Worm (Caenorhabditis elegans) whole organism, mixed stage, embryonic: ENCODE data around the gene F35F10.13.

Experiments
- M03D4.4 ChIP-seq: sonication (generic microtip); optimal IDR thresholded peaks from 2 replicates; lab custom pipeline; 2017; ENCODE audit warnings: mild to moderate bottlenecking, missing genetic modification characterization, missing compliant biosample characterization
- bed-3 ChIP-seq: fragments of 200-800 bp; sonication (Bioruptor generic); optimal IDR thresholded peaks from 3 replicates; lab custom pipeline; 2018; ENCODE audit warnings: mild to moderate bottlenecking, missing genetic modification characterization, moderate library complexity, missing compliant biosample characterization
- blmp-1 ChIP-seq: fragments of 150-350 bp; optimal IDR thresholded peaks from 2 replicates; lab custom pipeline; 2014; ENCODE audit warnings: missing biosample characterization, missing genetic modification characterization
- ceh-39 ChIP-seq: fragments of 150-350 bp; optimal IDR thresholded peaks from 2 replicates; lab custom pipeline; 2014; ENCODE audit warnings: missing biosample characterization, missing genetic modification characterization
- ceh-43 ChIP-seq: fragments of 200-800 bp; sonication (Bioruptor generic); optimal IDR thresholded peaks from 2 replicates; lab custom pipeline; 2018; ENCODE audit warnings: mild to moderate bottlenecking, missing genetic modification characterization, moderate library complexity, missing compliant biosample characterization
- ceh-83 ChIP-seq: fragments of 200-800 bp; sonication (Bioruptor generic); optimal IDR thresholded peaks from 2 replicates; lab custom pipeline; 2018; ENCODE audit warnings: mild to moderate bottlenecking, missing genetic modification characterization, missing compliant biosample characterization
- cnd-1 ChIP-seq: fragments of 200-800 bp; sonication (Bioruptor generic); optimal IDR thresholded peaks from 2 replicates; lab custom pipeline; 2018; ENCODE audit warnings: mild to moderate bottlenecking, missing genetic modification characterization, missing compliant biosample characterization
- drap-1 ChIP-seq: fragments of 200-800 bp; sonication (Bioruptor generic); optimal IDR thresholded peaks from 3 replicates; lab custom pipeline; 2018; ENCODE audit warnings: mild to moderate bottlenecking, missing genetic modification characterization, missing compliant biosample characterization
- elt-1 ChIP-seq: sonication (generic microtip); optimal IDR thresholded peaks from 2 replicates; lab custom pipeline; 2017; ENCODE audit warnings: missing genetic modification characterization, mild to moderate bottlenecking, missing compliant biosample characterization, antibody characterized with exemption, moderate library complexity, borderline replicate concordance; ENCODE audit not compliant: insufficient read depth
- elt-3 ChIP-seq: fragments of 150-350 bp; optimal IDR thresholded peaks from 2 replicates; lab custom pipeline; 2014; ENCODE audit warnings: missing biosample characterization, missing genetic modification characterization
- flh-1 ChIP-seq: fragments of 200-800 bp; sonication (Bioruptor generic); optimal IDR thresholded peaks from 2 replicates; lab custom pipeline; 2018; ENCODE audit warnings: mild to moderate bottlenecking, missing genetic modification characterization, moderate library complexity, missing compliant biosample characterization
- ham-2 ChIP-seq: fragments of 200-800 bp; sonication (Bioruptor generic); optimal IDR thresholded peaks from 2 replicates; lab custom pipeline; 2018; ENCODE audit warnings: mild to moderate bottlenecking, missing genetic modification characterization, missing compliant biosample characterization
- hlh-1 ChIP-seq: fragments of 150-350 bp; optimal IDR thresholded peaks from 2 replicates; lab custom pipeline; 2014; ENCODE audit warnings: missing biosample characterization, missing genetic modification reagents, missing genetic modification characterization
- lin-13 ChIP-seq: fragments of 150-350 bp; optimal IDR thresholded peaks from 2 replicates; lab custom pipeline; 2014; ENCODE audit warnings: missing biosample characterization, missing genetic modification characterization
- lin-32 ChIP-seq: fragments of 200-800 bp; sonication (Bioruptor generic); optimal IDR thresholded peaks from 2 replicates; lab custom pipeline; 2018; ENCODE audit warnings: mild to moderate bottlenecking, missing genetic modification characterization, missing compliant biosample characterization
- lsy-2 ChIP-seq: fragments of 150-350 bp; optimal IDR thresholded peaks from 2 replicates; lab custom pipeline; 2014; ENCODE audit warnings: missing biosample characterization, missing genetic modification characterization
- mab-5 ChIP-seq: fragments of 150-350 bp; optimal IDR thresholded peaks from 2 replicates; lab custom pipeline; 2014; ENCODE audit warnings: missing biosample characterization, missing genetic modification characterization
- mep-1 ChIP-seq: fragments of 150-350 bp; optimal IDR thresholded peaks from 2 replicates; lab custom pipeline; 2017; ENCODE audit warnings: missing biosample characterization, missing genetic modification reagents, missing genetic modification characterization, inconsistent platforms
- mls-2 ChIP-seq: sonication (generic microtip); optimal IDR thresholded peaks from 2 replicates; lab custom pipeline; 2016; ENCODE audit warnings: mild to moderate bottlenecking, missing genetic modification characterization, moderate library complexity, missing compliant biosample characterization
- nhr-12 ChIP-seq: fragments of 150-350 bp; optimal IDR thresholded peaks from 2 replicates; lab custom pipeline; 2014; ENCODE audit warnings: missing biosample characterization, missing genetic modification characterization
- nhr-2 ChIP-seq: fragments of 150-350 bp; optimal IDR thresholded peaks from 2 replicates; lab custom pipeline; 2014; ENCODE audit warnings: missing biosample characterization, missing genetic modification characterization
- nhr-237 ChIP-seq: fragments of 150-350 bp; optimal IDR thresholded peaks from 2 replicates; lab custom pipeline; 2014; ENCODE audit warnings: missing biosample characterization, missing genetic modification characterization
- nhr-76 ChIP-seq: sonication (generic microtip); optimal IDR thresholded peaks from 2 replicates; lab custom pipeline; 2017; ENCODE audit warnings: missing biosample characterization, missing genetic modification characterization
- pha-4 ChIP-seq: fragments of 150-350 bp; optimal IDR thresholded peaks from 2 replicates; lab custom pipeline; 2018; ENCODE audit warnings: missing biosample characterization, missing genetic modification reagents, missing genetic modification characterization
- sem-2 ChIP-seq: fragments of 200-800 bp; sonication (Bioruptor generic); optimal IDR thresholded peaks from 2 replicates; lab custom pipeline; 2018; ENCODE audit warnings: mild to moderate bottlenecking, missing genetic modification characterization, missing compliant biosample characterization
- sptf-1 ChIP-seq: sonication (generic microtip); optimal IDR thresholded peaks from 2 replicates; lab custom pipeline; 2017; ENCODE audit warnings: mild to moderate bottlenecking, missing genetic modification characterization, moderate library complexity, missing compliant biosample characterization
- unc-120 ChIP-seq: sonication (generic microtip); optimal IDR thresholded peaks from 2 replicates; lab custom pipeline; 2017; ENCODE audit warnings: missing genetic modification characterization, missing compliant biosample characterization; ENCODE audit not compliant: poor library complexity, severe bottlenecking
- unc-39 ChIP-seq: fragments of 150-350 bp; optimal IDR thresholded peaks from 2 replicates; lab custom pipeline; 2014; ENCODE audit warnings: missing biosample characterization, missing genetic modification characterization
- unc-62 ChIP-seq: fragments of 150-350 bp; optimal IDR thresholded peaks from 2 replicates; lab custom pipeline; 2014; ENCODE audit warnings: missing biosample characterization, missing genetic modification reagents, missing genetic modification characterization
- zip-8 ChIP-seq: fragments of 150-350 bp; optimal IDR thresholded peaks from 2 replicates; lab custom pipeline; 2014; ENCODE audit warnings: missing biosample characterization, missing genetic modification characterization
- ztf-11 ChIP-seq: fragments of 150-350 bp; optimal IDR thresholded peaks from 2 replicates; lab custom pipeline; 2014; ENCODE audit warnings: missing biosample characterization, missing genetic modification characterization

F35F10.13 gene

ce11 chrV:3297764-3298163 lies 21.1 kb downstream of the F35F10.13 start, which contains the start of gene srx-122:
srx-122 (minus strand) TSS chrV:3297864.
- TF ChIP-seq unc-62 (GFP tag; lab: Kevin White, UChicago) (no peak), mls-2 (tag; lab: Kevin White, UChicago) (no peak), nhr-12 (tag; lab: Kevin White, UChicago) (no peak), zip-8 (tag; lab: Kevin White, UChicago) (no peak), sem-2 (GFP tag; lab: Kevin White, UChicago) (no peak), pha-4 (no peak), elt-1 (tag; lab: Kevin White, UChicago) (no peak), unc-39 (tag; lab: Kevin White, UChicago) (no peak), sptf-1 (no peak), blmp-1 (no peak), lsy-2 (tag; lab: Kevin White, UChicago) (no peak)

ce11 chrV:3295368-3295767 lies 23.5 kb downstream of the F35F10.13 start:
- TF ChIP-seq ceh-39 (no peak), lin-32 (no peak), elt-1 (tag; lab: Kevin White, UChicago) (no peak), ham-2 (GFP tag; lab: Kevin White, UChicago) (no peak), flh-1 (GFP tag; lab: Kevin White, UChicago) (no peak), M03D4.4 (tag; lab: Kevin White, UChicago) (no peak), ztf-11 (tag; lab: Kevin White, UChicago) (no peak), elt-3 (no peak), hlh-1 (tag; lab: Kevin White, UChicago) (no peak), ceh-43 (GFP tag; lab: Kevin White, UChicago) (no peak)

ce11 chrV:3289267-3289666 lies 29.6 kb downstream of the F35F10.13 start, which contains the start of gene F35F10.6:
F35F10.6 (minus strand) TSS chrV:3289367.
- TF ChIP-seq mab-5 (tag; lab: Kevin White, UChicago) (no peak), nhr-76 (tag; lab: Kevin White, UChicago) (no peak), unc-120 (tag; lab: Kevin White, UChicago) (no peak), hlh-1 (tag; lab: Kevin White, UChicago) (no peak), lsy-2 (tag; lab: Kevin White, UChicago) (no peak), sem-2 (GFP tag; lab: Kevin White, UChicago) (no peak), ceh-83 (GFP tag; lab: Kevin White, UChicago) (no peak), flh-1 (GFP tag; lab: Kevin White, UChicago) (no peak), pha-4 (no peak), bed-3 (GFP tag; lab: Kevin White, UChicago) (no peak), nhr-2 (tag; lab: Kevin White, UChicago) (no peak), ztf-11 (tag; lab: Kevin White, UChicago) (no peak), nhr-12 (tag; lab: Kevin White, UChicago) (no peak), mep-1 (tag; lab: Kevin White, UChicago) (no peak), ham-2 (GFP tag; lab: Kevin White, UChicago) (no peak), blmp-1 (no peak)
- TF ChIP-seq, all 35 proteins: peak for 0

- TF ChIP-seq elt-3 (no peak), blmp-1 (no peak), M03D4.4 (tag; lab: Kevin White, UChicago) (no peak), drap-1 (GFP tag; lab: Kevin White, UChicago) (no peak), nhr-12 (tag; lab: Kevin White, UChicago) (no peak), nhr-2 (tag; lab: Kevin White, UChicago) (no peak), unc-39 (tag; lab: Kevin White, UChicago) (no peak), cnd-1 (no peak), ceh-83 (GFP tag; lab: Kevin White, UChicago) (no peak), ham-2 (GFP tag; lab: Kevin White, UChicago) (no peak), nhr-237 (tag; lab: Kevin White, UChicago) (no peak), mab-5 (tag; lab: Kevin White, UChicago) (no peak), mep-1 (tag; lab: Kevin White, UChicago) (no peak), ceh-39 (no peak), unc-62 (GFP tag; lab: Kevin White, UChicago) (no peak), elt-1 (tag; lab: Kevin White, UChicago) (no peak), unc-120 (tag; lab: Kevin White, UChicago) (no peak), hlh-1 (tag; lab: Kevin White, UChicago) (no peak), lin-13 (no peak)
These were observed 30.7 kb downstream of the F35F10.13 start for ce11 chrV:3288134-3288533.
